Fruit fly (Drosophila melanogaster) whole organism, prepupa: ENCODE results near the gene CG11069.

Experiments
- CG34406 ChIP-seq: fragments of 200-800 bp; sonication (Bioruptor generic); optimal IDR thresholded peaks from 3 replicates; lab custom pipeline; 2016; ENCODE audit warnings: missing biosample characterization, missing genetic modification characterization
- CG6276 ChIP-seq: fragments of 200-800 bp; sonication (Bioruptor generic); optimal IDR thresholded peaks from 2 replicates; lab custom pipeline; 2017; ENCODE audit warnings: missing biosample characterization, mild to moderate bottlenecking, missing genetic modification characterization
- CG6808 ChIP-seq: fragments of 200-800 bp; sonication (Bioruptor generic); optimal IDR thresholded peaks from 3 replicates; lab custom pipeline; 2017; ENCODE audit warnings: missing biosample characterization, missing genetic modification characterization, mild to moderate bottlenecking, moderate library complexity, missing genetic modification reagents
- Ets96B ChIP-seq: fragments of 200-800 bp; optimal IDR thresholded peaks from 2 replicates; lab custom pipeline; 2019; ENCODE audit warnings: missing biosample characterization, mild to moderate bottlenecking, missing genetic modification characterization, moderate library complexity
- Hr4 ChIP-seq: fragments of 200-800 bp; sonication (Bioruptor generic); optimal IDR thresholded peaks from 3 replicates; lab custom pipeline; 2016; ENCODE audit warnings: missing biosample characterization, missing genetic modification characterization
- OdsH ChIP-seq: fragments of 200-800 bp; sonication (Bioruptor generic); optimal IDR thresholded peaks from 3 replicates; lab custom pipeline; 2016; ENCODE audit warnings: missing biosample characterization, missing genetic modification characterization
- Sox14 ChIP-seq: fragments of 200-800 bp; sonication (Bioruptor generic); optimal IDR thresholded peaks from 3 replicates; lab custom pipeline; 2016; ENCODE audit warnings: missing biosample characterization, missing genetic modification characterization
- cyc ChIP-seq: fragments of 200-800 bp; sonication (Bioruptor generic); optimal IDR thresholded peaks from 3 replicates; lab custom pipeline; 2016; ENCODE audit warnings: missing biosample characterization, missing genetic modification characterization
- dac ChIP-seq: fragments of 200-800 bp; sonication (Bioruptor generic); optimal IDR thresholded peaks from 2 replicates; lab custom pipeline; 2017; ENCODE audit warnings: missing biosample characterization, mild to moderate bottlenecking, missing genetic modification characterization
- esn ChIP-seq: fragments of 200-800 bp; sonication (Bioruptor generic); optimal IDR thresholded peaks from 2 replicates; lab custom pipeline; 2016; ENCODE audit warnings: missing biosample characterization, mild to moderate bottlenecking, missing genetic modification characterization, moderate library complexity
- pdm3 ChIP-seq: fragments of 200-800 bp; sonication (Bioruptor generic); optimal IDR thresholded peaks from 3 replicates; lab custom pipeline; 2016; ENCODE audit warnings: missing biosample characterization, missing genetic modification characterization

- TF ChIP-seq CG6808 (no peak), Sox14 (no peak), OdsH (GFP tag; lab: Kevin White, UChicago) (no peak), dac (no peak), CG34406 (GFP tag; lab: Kevin White, UChicago) (no peak), Hr4 (no peak), pdm3 (GFP tag; lab: Kevin White, UChicago) (no peak), esn (no peak), Ets96B (tag; lab: Kevin White, UChicago) (no peak), cyc (GFP tag; lab: Kevin White, UChicago) (no peak), CG6276 (GFP tag; lab: Kevin White, UChicago) (no peak)
These were observed 34.8 kb upstream of the CG11069 start, which contains the start of gene ppk22 for dm6 chr3R:24859701-24860100.
